Fruit fly (Drosophila melanogaster): ENCODE measurements around the gene Ir85a.

Ir85a gene

dm6 chr3R:8747871-8748775 lies 46.4 kb upstream of the Ir85a start:
- TF ChIP-seq N (GFP tag; optimal IDR thresholded peaks at IDR 0.05), result peak; percentile 40
- no peak for TF ChIP-seq lola (GFP tag; optimal IDR thresholded peaks at IDR 0.05)
- peak; percentile 72 for TF ChIP-seq dmrt93B (GFP tag; optimal IDR thresholded peaks at IDR 0.05)
- TF ChIP-seq CrebA (GFP tag; optimal IDR thresholded peaks at IDR 0.05; ENCODE audit: borderline replicate concordance), result peak; percentile 10
- TF ChIP-seq Dfd (GFP tag; optimal IDR thresholded peaks at IDR 0.05), result no peak
- TF ChIP-seq HLH106 (tag; optimal IDR thresholded peaks at IDR 0.05), result peak; percentile 88
- TF ChIP-seq GATAd (GFP tag; optimal IDR thresholded peaks at IDR 0.05), result no peak
- peak; percentile 12 for TF ChIP-seq Rel (GFP tag; optimal IDR thresholded peaks at IDR 0.05)
- peak; percentile 75 for TF ChIP-seq Rel (tag; optimal IDR thresholded peaks at IDR 0.05)
- no peak for TF ChIP-seq Mio (GFP tag; optimal IDR thresholded peaks at IDR 0.05)
- peak; percentile 83 for TF ChIP-seq fru (GFP tag; optimal IDR thresholded peaks at IDR 0.05)
- peak; percentile 57 for TF ChIP-seq psq (GFP tag; optimal IDR thresholded peaks at IDR 0.05)
- TF ChIP-seq dsf (GFP tag; optimal IDR thresholded peaks at IDR 0.05; ENCODE audit: borderline replicate concordance), result peak; percentile 15
- TF ChIP-seq Hr83 (GFP tag; optimal IDR thresholded peaks at IDR 0.05; ENCODE audit: poor library complexity, severe bottlenecking), result no peak
- peak; percentile 88 for TF ChIP-seq Sp1 (GFP tag; optimal IDR thresholded peaks at IDR 0.05)
- TF ChIP-seq CG32264 (GFP tag; optimal IDR thresholded peaks at IDR 0.05), result peak; percentile 6
- no peak for TF ChIP-seq Abd-B (GFP tag; optimal IDR thresholded peaks at IDR 0.05)
- TF ChIP-seq usp (GFP tag; optimal IDR thresholded peaks at IDR 0.05), result no peak
- no peak for TF ChIP-seq Dif (GFP tag; optimal IDR thresholded peaks at IDR 0.05; ENCODE audit: partially characterized antibody)
- TF ChIP-seq tai (GFP tag; optimal IDR thresholded peaks at IDR 0.05), result no peak
- TF ChIP-seq Vsx2 (GFP tag; optimal IDR thresholded peaks at IDR 0.05; ENCODE audit: partially characterized antibody), result no peak
- TF ChIP-seq woc (GFP tag; optimal IDR thresholded peaks at IDR 0.05), result peak; percentile 17
- peak; percentile 74 for TF ChIP-seq rgr (GFP tag; optimal IDR thresholded peaks at IDR 0.05)
- TF ChIP-seq sv (GFP tag; optimal IDR thresholded peaks at IDR 0.05), result no peak
- TF ChIP-seq Myc (optimal IDR thresholded peaks at IDR 0.05), result no peak
- TF ChIP-seq h (GFP tag; optimal IDR thresholded peaks at IDR 0.05), result peak; percentile 80
- TF ChIP-seq pan (optimal IDR thresholded peaks at IDR 0.05), result no peak
- no peak for TF ChIP-seq Hnf4 (GFP tag; optimal IDR thresholded peaks at IDR 0.05)
- no peak for TF ChIP-seq Hr78 (GFP tag; optimal IDR thresholded peaks at IDR 0.05)
- TF ChIP-seq sage (GFP tag; optimal IDR thresholded peaks at IDR 0.05), result peak; percentile 60
- TF ChIP-seq dl (GFP tag; optimal IDR thresholded peaks at IDR 0.05; ENCODE audit: insufficient read depth in 1 of 2, partially characterized antibody in 2 of 2), result no peak
- TF ChIP-seq brk (GFP tag; optimal IDR thresholded peaks at IDR 0.05), result peak; percentile 59
- peak; percentile 61 for TF ChIP-seq CG9705 (GFP tag; optimal IDR thresholded peaks at IDR 0.05)
- peak in 1 of 2 experiments; percentile 79 for TF ChIP-seq foxo (GFP tag; optimal IDR thresholded peaks at IDR 0.05)
- TF ChIP-seq br (GFP tag; optimal IDR thresholded peaks at IDR 0.05), result peak; percentile 55
- TF ChIP-seq OdsH (GFP tag; optimal IDR thresholded peaks at IDR 0.05), result peak; percentile 77
- no peak for TF ChIP-seq Jra (GFP tag; optimal IDR thresholded peaks at IDR 0.05)
- no peak for TF ChIP-seq jim (GFP tag; optimal IDR thresholded peaks at IDR 0.05)
- TF ChIP-seq ey (GFP tag; optimal IDR thresholded peaks at IDR 0.05), result peak; percentile 32

- TF ChIP-seq Mio (GFP tag; optimal IDR thresholded peaks at IDR 0.05) (no peak), rgr (GFP tag; optimal IDR thresholded peaks at IDR 0.05) (peak; percentile 52), Dfd (GFP tag; optimal IDR thresholded peaks at IDR 0.05) (no peak), Hr83 (GFP tag; optimal IDR thresholded peaks at IDR 0.05; ENCODE audit: poor library complexity, severe bottlenecking) (peak; percentile 86)
Observed at dm6 chr3R:8748776-8749126, 45.7 kb upstream of the Ir85a start.

All from whole organism, wandering third instar larva.